Worm (Caenorhabditis elegans) whole organism, young adult: ENCODE data around the gene pix-1.

Source experiments
- C17E4.6 ChIP-seq: fragments of 200-800 bp; sonication (Bioruptor generic); IDR thresholded peaks from 2 replicates; pipeline ENCODE4 v1.3.6; 2022; ENCODE audit warnings: missing genetic modification reagents, missing genetic modification characterization, missing compliant biosample characterization
- F52B5.7 ChIP-seq: sonication (generic microtip); optimal IDR thresholded peaks from 2 replicates; lab custom pipeline; 2016; ENCODE audit warnings: mild to moderate bottlenecking, missing genetic modification characterization, missing compliant biosample characterization
- T07F8.4 ChIP-seq: sonication (generic microtip); optimal IDR thresholded peaks from 2 replicates; lab custom pipeline; 2016; ENCODE audit warnings: mild to moderate bottlenecking, missing genetic modification characterization, moderate library complexity, missing compliant biosample characterization
- ama-1 ChIP-seq, 3 experiments: fragments of 150-350 bp in 1 of 3; sonication (generic microtip) in 2 of 3; optimal IDR thresholded peaks; 2 replicates each; lab custom pipeline; 2014 to 2018; ENCODE audit warnings: missing biosample characterization in 2 of 3, missing genetic modification characterization in 2 of 3, missing genetic modification reagents in 2 of 3
- attf-5 ChIP-seq: fragments of 200-800 bp; sonication (Bioruptor generic); optimal IDR thresholded peaks from 2 replicates; lab custom pipeline; 2018; ENCODE audit warnings: mild to moderate bottlenecking, missing genetic modification characterization, missing compliant biosample characterization
- bed-2 ChIP-seq: fragments of 200-800 bp; sonication (Bioruptor generic); IDR thresholded peaks from 2 replicates; pipeline ENCODE4 v1.3.6; 2022; ENCODE audit warnings: missing genetic modification reagents, missing genetic modification characterization, missing compliant biosample characterization
- chd-7 ChIP-seq: sonication (generic microtip); optimal IDR thresholded peaks from 2 replicates; lab custom pipeline; 2016; ENCODE audit warnings: mild to moderate bottlenecking, missing genetic modification characterization, moderate library complexity, missing compliant biosample characterization
- dpl-1 ChIP-seq: fragments of 150-350 bp; optimal IDR thresholded peaks from 2 replicates; lab custom pipeline; 2014; ENCODE audit warnings: missing biosample characterization, missing genetic modification reagents, missing genetic modification characterization
- hmg-20 ChIP-seq: fragments of 200-800 bp; sonication (Bioruptor generic); IDR thresholded peaks from 2 replicates; pipeline ENCODE4 v1.3.6; 2022; ENCODE audit warnings: missing genetic modification reagents, missing genetic modification characterization, missing compliant biosample characterization
- nfya-1 ChIP-seq: sonication (generic microtip); optimal IDR thresholded peaks from 2 replicates; lab custom pipeline; 2017; ENCODE audit warnings: antibody characterized with exemption, missing compliant biosample characterization, missing genetic modification characterization, borderline replicate concordance; ENCODE audit not compliant: insufficient read depth
- nhr-90 ChIP-seq: sonication (generic microtip); optimal IDR thresholded peaks from 2 replicates; lab custom pipeline; 2016; ENCODE audit warnings: missing genotype, mild to moderate bottlenecking, missing genetic modification characterization, missing compliant biosample characterization
- sea-2 ChIP-seq: fragments of 200-800 bp; sonication (Bioruptor generic); IDR thresholded peaks from 2 replicates; pipeline ENCODE4 v1.3.6; 2022; ENCODE audit warnings: missing genetic modification characterization, missing compliant biosample characterization
- unc-62 ChIP-seq: fragments of 150-350 bp; optimal IDR thresholded peaks from 2 replicates; lab custom pipeline; 2014; ENCODE audit warnings: missing biosample characterization, missing genetic modification reagents, missing genetic modification characterization

ce11 chrX:13722821-13723220, 4.3 kb upstream of the pix-1 start, which contains the start of gene poml-1:
- TF ChIP-seq attf-5 (GFP tag; lab: Kevin White, UChicago) (no peak), ama-1 (optimal IDR thresholded peaks at IDR 0.05; lab: Kevin White, UChicago) (no peak), ama-1 (GFP tag; optimal IDR thresholded peaks at IDR 0.05; lab: Kevin White, UChicago) (no peak), chd-7 (tag; lab: Kevin White, UChicago) (no peak), sea-2 (GFP tag; lab: Robert Waterston, UW) (no peak), nfya-1 (tag; lab: Kevin White, UChicago) (no peak), hmg-20 (GFP tag; lab: Robert Waterston, UW) (no peak), nhr-90 (tag; lab: Kevin White, UChicago) (no peak), F52B5.7 (tag; lab: Kevin White, UChicago) (no peak), T07F8.4 (tag; lab: Kevin White, UChicago) (no peak), bed-2 (GFP tag; lab: Robert Waterston, UW) (no peak), C17E4.6 (GFP tag; lab: Robert Waterston, UW) (no peak), dpl-1 (no peak), unc-62 (no peak)
